Worm (Caenorhabditis elegans) whole organism, late embryonic: Measurements from ENCODE around the gene srw-71.

Experiments used
- ama-1 ChIP-seq: fragments of 150-350 bp; optimal IDR thresholded peaks from 2 replicates; lab custom pipeline; 2014
- ceh-34 ChIP-seq: sonication (generic microtip); optimal IDR thresholded peaks from 2 replicates; lab custom pipeline; 2016; ENCODE audit warnings: mild to moderate bottlenecking, missing genetic modification characterization, missing compliant biosample characterization
- ceh-48 ChIP-seq: sonication (generic microtip); optimal IDR thresholded peaks from 2 replicates; lab custom pipeline; 2016; ENCODE audit warnings: missing genetic modification characterization, inconsistent platforms, missing compliant biosample characterization
- ceh-9 ChIP-seq: sonication (generic microtip); optimal IDR thresholded peaks from 2 replicates; lab custom pipeline; 2016; ENCODE audit warnings: mild to moderate bottlenecking, missing genetic modification characterization, inconsistent platforms, missing compliant biosample characterization
- dve-1 ChIP-seq: sonication (generic microtip); optimal IDR thresholded peaks from 2 replicates; lab custom pipeline; 2017; ENCODE audit warnings: antibody characterized with exemption, mild to moderate bottlenecking, missing genetic modification characterization, missing compliant biosample characterization
- gmeb-2 ChIP-seq: sonication (generic microtip); optimal IDR thresholded peaks from 2 replicates; lab custom pipeline; 2016; ENCODE audit warnings: missing genetic modification characterization, inconsistent platforms, missing compliant biosample characterization
- nhr-11 ChIP-seq: fragments of 150-350 bp; optimal IDR thresholded peaks from 2 replicates; lab custom pipeline; 2014; ENCODE audit warnings: missing biosample characterization, missing genetic modification characterization
- pqm-1 ChIP-seq: sonication (generic microtip); optimal IDR thresholded peaks from 2 replicates; lab custom pipeline; 2016; ENCODE audit warnings: missing genetic modification characterization, missing compliant biosample characterization

- TF ChIP-seq dve-1 (tag; lab: Kevin White, UChicago), result no peak
- no peak for TF ChIP-seq ama-1 (lab: Kevin White, UChicago)
- no peak for TF ChIP-seq ceh-48 (tag; lab: Kevin White, UChicago)
- no peak for TF ChIP-seq pqm-1 (tag; lab: Kevin White, UChicago)
- TF ChIP-seq ceh-34, result no peak
- TF ChIP-seq gmeb-2 (tag; lab: Kevin White, UChicago), result no peak
- TF ChIP-seq nhr-11 (tag; lab: Kevin White, UChicago), result no peak
- no peak for TF ChIP-seq ceh-9 (tag; lab: Kevin White, UChicago)
Observed at ce11 chrV:7389771-7390170, 41.1 kb downstream of the srw-71 start, which contains the start of gene C02H6.1.
